Worm (Caenorhabditis elegans) whole organism, midembryonic: Measurements from ENCODE around the gene dgk-4.

Source experiments
- klf-2 ChIP-seq: fragments of 200-800 bp; sonication (Bioruptor generic); conservative IDR thresholded peaks from 2 replicates; pipeline ENCODE4 v1.3.6; 2022; ENCODE audit warnings: missing genetic modification reagents, missing genetic modification characterization, missing compliant biosample characterization
- med-1 ChIP-seq: sonication (generic microtip); optimal IDR thresholded peaks from 2 replicates; lab custom pipeline; 2017; ENCODE audit warnings: missing genetic modification characterization, mild to moderate bottlenecking, missing compliant biosample characterization, antibody characterized with exemption, missing genetic modification reagents; ENCODE audit not compliant: insufficient read depth
- ref-1 ChIP-seq: fragments of 200-800 bp; sonication (Bioruptor generic); conservative IDR thresholded peaks from 2 replicates; pipeline ENCODE4 v1.3.6; 2022; ENCODE audit warnings: missing genetic modification reagents, missing genetic modification characterization, missing compliant biosample characterization

- no peak for TF ChIP-seq klf-2 (GFP tag; lab: Robert Waterston, UW)
- TF ChIP-seq ref-1 (GFP tag; lab: Robert Waterston, UW) = no peak
- TF ChIP-seq med-1 (GFP tag; lab: Kevin White, UChicago) = no peak
Observed at ce11 chrIV:8625730-8626129, 5.4 kb upstream of the dgk-4 start.
